Worm (Caenorhabditis elegans) whole organism, L4 larva: ENCODE measurements around the gene srx-87.

ENCODE experiments used
- F49E8.2 ChIP-seq: sonication (generic microtip); optimal IDR thresholded peaks from 2 replicates; lab custom pipeline; 2016; ENCODE audit warnings: missing compliant biosample characterization, mild to moderate bottlenecking, missing genetic modification characterization, borderline replicate concordance
- ZK337.2 ChIP-seq: fragments of 200-800 bp; sonication (Bioruptor generic); IDR thresholded peaks from 2 replicates; pipeline ENCODE4 v1.3.6; 2022; ENCODE audit warnings: missing genetic modification reagents, missing genetic modification characterization, missing compliant biosample characterization
- ZK546.5 ChIP-seq, 2 experiments: sonication (generic microtip); optimal IDR thresholded peaks; 2 replicates each; lab custom pipeline; 2017; ENCODE audit warnings: missing biosample characterization in 2 of 2, missing genetic modification characterization in 2 of 2
- ama-1 ChIP-seq: fragments of 150-350 bp; optimal IDR thresholded peaks from 2 replicates; lab custom pipeline; 2014; ENCODE audit warnings: inconsistent platforms, mixed read lengths
- daf-8 ChIP-seq: fragments of 200-800 bp; sonication (Bioruptor generic); IDR thresholded peaks from 2 replicates; pipeline ENCODE4 v1.3.6; 2022; ENCODE audit warnings: missing genetic modification characterization, missing compliant biosample characterization
- egl-27 ChIP-seq: sonication (generic microtip); optimal IDR thresholded peaks from 3 replicates; lab custom pipeline; 2017; ENCODE audit warnings: missing biosample characterization, missing genetic modification reagents, missing genetic modification characterization
- lin-1 ChIP-seq: fragments of 200-800 bp; sonication (Bioruptor generic); IDR thresholded peaks from 2 replicates; pipeline ENCODE4 v1.3.6; 2022; ENCODE audit warnings: missing genetic modification reagents, missing genetic modification characterization, missing compliant biosample characterization
- lin-13 ChIP-seq: fragments of 150-350 bp; optimal IDR thresholded peaks from 2 replicates; lab custom pipeline; 2014; ENCODE audit warnings: missing biosample characterization, missing genetic modification reagents, missing genetic modification characterization
- lin-15B ChIP-seq: fragments of 150-350 bp; sonication (generic microtip); optimal IDR thresholded peaks from 3 replicates; lab custom pipeline; 2014; ENCODE audit warnings: missing biosample characterization, missing genetic modification characterization
- vab-7 ChIP-seq: fragments of 200-800 bp; sonication (Bioruptor generic); IDR thresholded peaks from 2 replicates; pipeline ENCODE4 v1.3.6; 2022; ENCODE audit warnings: missing genetic modification reagents, missing genetic modification characterization, missing compliant biosample characterization

DNA sequence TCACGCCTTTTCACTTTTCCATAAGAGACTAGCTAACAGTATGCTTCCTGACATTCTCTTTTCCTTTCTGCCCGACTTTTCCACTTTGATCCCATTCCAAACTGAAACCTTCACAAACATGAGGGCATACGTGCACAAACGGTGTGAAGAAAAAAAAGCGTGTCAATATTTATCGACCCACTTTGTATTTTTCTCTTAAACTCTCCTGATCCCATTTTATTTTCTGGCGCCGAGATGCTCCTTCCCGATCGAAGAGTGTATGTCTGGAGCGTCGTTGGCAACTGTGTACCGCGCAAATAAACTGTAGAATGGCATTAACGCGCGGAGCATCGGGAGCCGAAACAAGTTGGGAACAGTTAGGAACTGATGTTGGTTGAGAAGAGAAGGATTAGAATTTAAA is 35.1 kb upstream of the srx-87 start:
- TF ChIP-seq lin-13 (GFP tag; lab: Kevin White, UChicago) (no peak), daf-8 (GFP tag; lab: Robert Waterston, UW) (no peak), egl-27 (tag; lab: Kevin White, UChicago) (no peak), lin-1 (GFP tag; lab: Robert Waterston, UW) (no peak), ZK546.5 (tag; optimal IDR thresholded peaks at IDR 0.05; lab: Kevin White, UChicago) (no peak), ama-1 (no peak), ZK337.2 (GFP tag; lab: Robert Waterston, UW) (no peak), F49E8.2 (tag; lab: Kevin White, UChicago) (no peak), vab-7 (GFP tag; lab: Robert Waterston, UW) (no peak), lin-15B (tag; lab: Kevin White, UChicago) (no peak)
